Worm (Caenorhabditis elegans): ENCODE results near the gene ZK829.7.

The ZK829.7 gene

DNA sequence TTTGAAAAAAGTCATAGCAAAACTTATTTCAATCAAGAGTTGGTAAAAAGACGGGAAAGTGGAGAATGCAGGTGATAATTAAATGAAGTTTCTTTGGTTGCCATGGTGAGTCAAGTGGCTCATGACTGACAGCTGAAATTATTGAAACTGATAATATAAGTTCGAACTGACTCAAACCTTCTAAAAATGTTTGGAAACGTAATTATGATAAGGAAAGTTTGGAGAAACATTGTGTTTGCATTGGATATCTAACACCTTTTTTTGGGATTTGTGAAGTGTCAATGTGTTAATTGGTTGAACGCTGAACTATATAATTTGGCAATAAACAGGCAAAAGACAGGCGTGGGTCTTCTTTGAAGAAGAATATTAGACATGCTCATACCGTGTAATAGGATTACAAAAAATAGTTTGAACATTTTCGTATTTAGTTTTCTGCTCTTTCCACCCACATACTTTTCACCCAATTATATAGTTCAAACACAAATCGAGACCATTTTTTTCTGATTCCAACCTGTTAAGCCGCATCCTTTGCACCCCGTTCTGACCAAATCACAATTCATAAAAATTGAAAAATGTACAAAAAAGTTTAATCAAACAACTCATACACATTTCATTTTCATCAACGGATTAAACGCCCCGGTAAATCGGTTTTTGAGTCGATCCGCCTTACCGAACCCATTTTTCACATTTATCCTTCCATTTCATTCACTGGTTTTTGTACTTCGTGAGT lies 35.8 kb downstream of the ZK829.7 start, which contains the start of the genes srlf-33 and srlf-32:
Gene srlf-33 (minus strand): TSS at position 101 of the 730 bp plus-strand sequence.
Gene srlf-32 (plus strand): TSS at position 680 of the 730 bp plus-strand sequence.
- TF ChIP-seq hlh-15 (tag; optimal IDR thresholded peaks at IDR 0.05) (no peak), unc-42 (tag; optimal IDR thresholded peaks at IDR 0.05) (no peak), syd-9 (tag; optimal IDR thresholded peaks at IDR 0.05) (no peak), ceh-14 (tag; optimal IDR thresholded peaks at IDR 0.05) (no peak), tbx-7 (tag; optimal IDR thresholded peaks at IDR 0.05) (no peak), ama-1 (optimal IDR thresholded peaks at IDR 0.05) (no peak), hlh-6 (tag; optimal IDR thresholded peaks at IDR 0.05) (no peak), ref-2 (tag; optimal IDR thresholded peaks at IDR 0.05) (no peak), T23F11.4 (GFP tag; optimal IDR thresholded peaks at IDR 0.05) (no peak)

ce11 chrIV:11924092-11924491 lies 37.2 kb downstream of the ZK829.7 start:
- TF ChIP-seq ets-4 (tag; optimal IDR thresholded peaks at IDR 0.05) = no peak
- no peak for TF ChIP-seq ahr-1 (tag; optimal IDR thresholded peaks at IDR 0.05)
- no peak for TF ChIP-seq gmeb-2 (tag; optimal IDR thresholded peaks at IDR 0.05)
- peak; percentile 11 for TF ChIP-seq unc-55 (GFP tag; optimal IDR thresholded peaks at IDR 0.05)
- TF ChIP-seq tbx-2 (tag; optimal IDR thresholded peaks at IDR 0.05) = no peak
- TF ChIP-seq hlh-6 (tag; optimal IDR thresholded peaks at IDR 0.05) = no peak
- no peak for TF ChIP-seq ceh-22 (tag; optimal IDR thresholded peaks at IDR 0.05)

DNA sequence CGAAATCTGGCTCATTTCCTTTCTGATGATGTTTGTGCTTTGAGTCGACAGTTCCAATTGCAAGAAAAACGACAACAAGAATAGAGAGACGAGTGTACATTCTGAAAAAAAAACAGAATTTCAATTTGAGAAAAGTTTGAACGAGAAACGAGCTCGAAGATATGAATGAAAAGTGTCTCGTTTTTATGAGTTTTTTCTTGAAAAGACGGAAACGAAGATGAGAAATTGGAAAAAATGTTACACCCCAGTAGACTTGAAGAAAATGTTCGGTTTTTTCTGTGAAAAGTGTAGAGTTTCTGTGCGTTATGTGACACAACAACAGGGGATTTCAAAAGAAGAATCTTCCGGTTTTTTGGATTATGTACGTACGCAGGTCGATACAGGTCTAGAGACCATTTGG lies 38.3 kb downstream of the ZK829.7 start, which contains the start of gene srlf-31:
Gene srlf-31 (minus strand): TSS at position 101 of the 400 bp plus-strand sequence.
- TF ChIP-seq pha-4 (tag; optimal IDR thresholded peaks at IDR 0.05) (no peak), K02D7.2 (tag; optimal IDR thresholded peaks at IDR 0.05) (no peak), eyg-1 (tag; optimal IDR thresholded peaks at IDR 0.05) (no peak), Y22D7AL.16 (tag; optimal IDR thresholded peaks at IDR 0.05) (no peak), pag-3 (tag; optimal IDR thresholded peaks at IDR 0.05; ENCODE audit: borderline replicate concordance) (no peak), fkh-6 (tag; optimal IDR thresholded peaks at IDR 0.05) (no peak), ceh-34 (tag; optimal IDR thresholded peaks at IDR 0.05) (no peak), hlh-15 (tag; optimal IDR thresholded peaks at IDR 0.05) (no peak), nhr-232 (tag; optimal IDR thresholded peaks at IDR 0.05) (no peak), ets-4 (tag; optimal IDR thresholded peaks at IDR 0.05) (no peak), hlh-13 (GFP tag; optimal IDR thresholded peaks at IDR 0.05) (no peak), zip-5 (tag; optimal IDR thresholded peaks at IDR 0.05) (no peak), dve-1 (tag; optimal IDR thresholded peaks at IDR 0.05) (no peak), che-1 (tag; optimal IDR thresholded peaks at IDR 0.05) (no peak), ceh-2 (tag; optimal IDR thresholded peaks at IDR 0.05) (no peak), pax-1 (tag; optimal IDR thresholded peaks at IDR 0.05) (no peak), ceh-14 (tag; optimal IDR thresholded peaks at IDR 0.05) (no peak), C38D4.7 (GFP tag; optimal IDR thresholded peaks at IDR 0.05) (no peak), syd-9 (tag; optimal IDR thresholded peaks at IDR 0.05) (no peak), C08G9.2 (tag; optimal IDR thresholded peaks at IDR 0.05) (no peak)

ce11 chrIV:11922011-11922410 lies 39.3 kb downstream of the ZK829.7 start, which contains the start of gene ZK822.1:
Gene ZK822.1 (minus strand): TSS chrIV:11922131.
- TF ChIP-seq dmd-4 (tag; optimal IDR thresholded peaks at IDR 0.05; ENCODE audit: borderline replicate concordance) (no peak), nhr-232 (tag; optimal IDR thresholded peaks at IDR 0.05) (no peak), hlh-15 (tag; optimal IDR thresholded peaks at IDR 0.05) (no peak), ceh-45 (GFP tag; IDR thresholded peaks at IDR 0.05) (no peak), gmeb-2 (tag; optimal IDR thresholded peaks at IDR 0.05) (no peak), T23F11.4 (GFP tag; optimal IDR thresholded peaks at IDR 0.05) (no peak), Y22D7AL.16 (tag; optimal IDR thresholded peaks at IDR 0.05) (no peak), nfya-1 (tag; optimal IDR thresholded peaks at IDR 0.05) (no peak), ama-1 (optimal IDR thresholded peaks at IDR 0.05) (no peak), pha-2 (tag; optimal IDR thresholded peaks at IDR 0.05) (no peak), ztf-16 (tag; optimal IDR thresholded peaks at IDR 0.05) (no peak), sdc-2 (tag; optimal IDR thresholded peaks at IDR 0.05) (no peak), fkh-10 (GFP tag; optimal IDR thresholded peaks at IDR 0.05) (no peak), unc-42 (tag; optimal IDR thresholded peaks at IDR 0.05) (no peak), ceh-30 (tag; optimal IDR thresholded peaks at IDR 0.05) (no peak), ceh-9 (tag; optimal IDR thresholded peaks at IDR 0.05) (no peak), ceh-48 (tag; optimal IDR thresholded peaks at IDR 0.05) (no peak)
